Fruit fly (Drosophila melanogaster) whole organism, pupa: ENCODE results near the gene nompC.

ENCODE experiments used
- CG10348 ChIP-seq: fragments of 200-800 bp; sonication (Bioruptor generic); IDR thresholded peaks from 2 replicates; pipeline ENCODE4 v1.3.6; 2022; ENCODE audit warnings: missing biosample characterization, missing genetic modification characterization
- CG12605 ChIP-seq: fragments of 200-800 bp; sonication (Bioruptor generic); IDR thresholded peaks from 2 replicates; pipeline ENCODE4 v1.3.6; 2022; ENCODE audit warnings: missing biosample characterization, missing genetic modification characterization
- CG13204 ChIP-seq: fragments of 200-800 bp; sonication (Bioruptor generic); optimal IDR thresholded peaks from 2 replicates; lab custom pipeline; 2018; ENCODE audit warnings: missing biosample characterization, mild to moderate bottlenecking, missing genetic modification characterization, moderate library complexity
- CG14655 ChIP-seq: fragments of 200-800 bp; sonication (Bioruptor generic); optimal IDR thresholded peaks from 3 replicates; lab custom pipeline; 2017; ENCODE audit warnings: mild to moderate bottlenecking, missing biosample characterization, missing genetic modification reagents, missing genetic modification characterization
- CG15710 ChIP-seq: fragments of 200-800 bp; sonication (Bioruptor generic); optimal IDR thresholded peaks from 2 replicates; lab custom pipeline; 2018; ENCODE audit warnings: missing biosample characterization, mild to moderate bottlenecking, missing genetic modification characterization, moderate library complexity
- CG17806 ChIP-seq: fragments of 200-800 bp; sonication (Bioruptor generic); optimal IDR thresholded peaks from 2 replicates; lab custom pipeline; 2018; ENCODE audit warnings: missing biosample characterization, mild to moderate bottlenecking, missing genetic modification characterization, moderate library complexity
- CG32121 ChIP-seq: fragments of 200-800 bp; sonication (Bioruptor generic); IDR thresholded peaks from 2 replicates; pipeline ENCODE4 v1.3.6; 2022; ENCODE audit warnings: missing biosample characterization, missing genetic modification characterization
- CG34367 ChIP-seq: fragments of 200-800 bp; sonication (Bioruptor generic); optimal IDR thresholded peaks from 2 replicates; lab custom pipeline; 2018; ENCODE audit warnings: missing biosample characterization, mild to moderate bottlenecking, missing genetic modification characterization
- CG4496 ChIP-seq: fragments of 200-800 bp; sonication (Bioruptor generic); IDR thresholded peaks from 3 replicates; pipeline ENCODE4 v1.3.6; 2022; ENCODE audit warnings: missing biosample characterization, missing genetic modification characterization
- CG8159 ChIP-seq: fragments of 200-800 bp; sonication (Bioruptor generic); optimal IDR thresholded peaks from 3 replicates; lab custom pipeline; 2018; ENCODE audit warnings: missing biosample characterization, mild to moderate bottlenecking, missing genetic modification characterization, moderate library complexity
- CG8301 ChIP-seq: fragments of 200-800 bp; sonication (Bioruptor generic); optimal IDR thresholded peaks from 2 replicates; lab custom pipeline; 2018; ENCODE audit warnings: missing biosample characterization, mild to moderate bottlenecking, missing genetic modification characterization
- CG9948 ChIP-seq: fragments of 200-800 bp; sonication (Bioruptor generic); optimal IDR thresholded peaks from 2 replicates; lab custom pipeline; 2018; ENCODE audit warnings: missing biosample characterization, mild to moderate bottlenecking, missing genetic modification characterization, moderate library complexity
- D1 ChIP-seq: fragments of 200-800 bp; sonication (Bioruptor generic); optimal IDR thresholded peaks from 2 replicates; lab custom pipeline; 2018; ENCODE audit warnings: missing biosample characterization, mild to moderate bottlenecking, missing genetic modification characterization, moderate library complexity
- EcR ChIP-seq: fragments of 200-800 bp; sonication (Bioruptor generic); optimal IDR thresholded peaks from 3 replicates; lab custom pipeline; 2019; ENCODE audit warnings: missing biosample characterization, missing genetic modification characterization, mild to moderate bottlenecking, moderate library complexity, missing genetic modification reagents
- Ets98B ChIP-seq: fragments of 200-800 bp; sonication (Bioruptor generic); IDR thresholded peaks from 2 replicates; pipeline ENCODE4 v1.3.6; 2022; ENCODE audit warnings: missing biosample characterization, missing genetic modification characterization
- Pif1A ChIP-seq: fragments of 200-800 bp; sonication (Bioruptor generic); optimal IDR thresholded peaks from 3 replicates; lab custom pipeline; 2016; ENCODE audit warnings: missing biosample characterization, missing genetic modification characterization
- Pif1B ChIP-seq: fragments of 200-800 bp; sonication (Bioruptor generic); optimal IDR thresholded peaks from 3 replicates; lab custom pipeline; 2016; ENCODE audit warnings: missing biosample characterization, missing genetic modification characterization
- Snoo ChIP-seq: fragments of 200-800 bp; sonication (Bioruptor generic); optimal IDR thresholded peaks from 3 replicates; lab custom pipeline; 2017; ENCODE audit warnings: missing biosample characterization, mild to moderate bottlenecking, missing genetic modification characterization, inconsistent platforms
- fd96Ca ChIP-seq: fragments of 200-800 bp; sonication (Bioruptor generic); IDR thresholded peaks from 3 replicates; pipeline ENCODE4 v1.3.6; 2022; ENCODE audit warnings: missing biosample characterization, missing genetic modification characterization
- gl ChIP-seq: fragments of 200-800 bp; sonication (Bioruptor generic); optimal IDR thresholded peaks from 2 replicates; lab custom pipeline; 2018; ENCODE audit warnings: missing biosample characterization, mild to moderate bottlenecking, missing genetic modification characterization
- rn ChIP-seq: fragments of 200-800 bp; sonication (Bioruptor generic); IDR thresholded peaks from 2 replicates; pipeline ENCODE4 v1.3.6; 2022; ENCODE audit warnings: missing biosample characterization, missing genetic modification characterization

nompC gene

dm6 chr2L:5381305-5381973 lies 35.4 kb downstream of the nompC start:
- TF ChIP-seq EcR (GFP tag; lab: Kevin White, UChicago): no peak

dm6 chr2L:5386261-5386660 lies 40.3 kb downstream of the nompC start:
- no peak for TF ChIP-seq CG12605 (GFP tag; lab: Robert Waterston, UW)
- TF ChIP-seq rn (GFP tag; lab: Robert Waterston, UW): 0 out of 2 replicates have a peak, but pooled peaks have one; percentile 23
- TF ChIP-seq CG8159 (tag; lab: Kevin White, UChicago): peak; percentile 15
- TF ChIP-seq CG14655: peak; percentile 33
- TF ChIP-seq gl (tag; lab: Kevin White, UChicago): no peak
- no peak for TF ChIP-seq CG4496 (GFP tag; lab: Robert Waterston, UW)
- TF ChIP-seq CG15710 (tag; lab: Kevin White, UChicago): peak; percentile 2
- TF ChIP-seq D1 (tag; lab: Kevin White, UChicago): no peak
- no peak for TF ChIP-seq CG10348
- no peak for TF ChIP-seq fd96Ca
- TF ChIP-seq CG8301 (tag; lab: Kevin White, UChicago): no peak
- no peak for TF ChIP-seq Pif1A (GFP tag; lab: Kevin White, UChicago)
- no peak for TF ChIP-seq EcR (GFP tag; lab: Kevin White, UChicago)
- no peak for TF ChIP-seq CG34367 (tag; lab: Kevin White, UChicago)
- TF ChIP-seq CG13204: no peak
- TF ChIP-seq Pif1B (GFP tag; lab: Kevin White, UChicago): no peak
- TF ChIP-seq Snoo (tag; lab: Kevin White, UChicago): peak; percentile 29
- TF ChIP-seq Ets98B (GFP tag; lab: Robert Waterston, UW): peak; percentile 34; the same call in 1 of the 2 replicates
- no peak for TF ChIP-seq CG32121 (GFP tag; lab: Robert Waterston, UW)
- peak; percentile 2 for TF ChIP-seq CG9948 (tag; lab: Kevin White, UChicago)
- no peak for TF ChIP-seq CG17806 (tag; lab: Kevin White, UChicago)

dm6 chr2L:5393339-5393738 lies 47.3 kb downstream of the nompC start:
- TF ChIP-seq EcR (GFP tag; lab: Kevin White, UChicago) (no peak), CG8159 (tag; lab: Kevin White, UChicago) (peak; percentile 53), CG15710 (tag; lab: Kevin White, UChicago) (peak; percentile 43), Snoo (tag; lab: Kevin White, UChicago) (peak; percentile 44), CG9948 (tag; lab: Kevin White, UChicago) (peak; percentile 5), CG17806 (tag; lab: Kevin White, UChicago) (peak; percentile 22), CG10348 (no peak)

dm6 chr2L:5398375-5398774 lies 52.4 kb downstream of the nompC start:
- TF ChIP-seq CG8301 (tag; lab: Kevin White, UChicago) (peak; percentile 38), CG4496 (GFP tag; lab: Robert Waterston, UW) (peak; percentile 57; the same call in 1 of the 3 replicates), Snoo (tag; lab: Kevin White, UChicago) (no peak), gl (tag; lab: Kevin White, UChicago) (no peak), CG10348 (no peak), CG12605 (GFP tag; lab: Robert Waterston, UW) (no peak), Pif1B (GFP tag; lab: Kevin White, UChicago) (peak; percentile 13), CG34367 (tag; lab: Kevin White, UChicago) (peak; percentile 9), CG15710 (tag; lab: Kevin White, UChicago) (peak; percentile 40), EcR (GFP tag; lab: Kevin White, UChicago) (no peak), CG14655 (peak; percentile 53), rn (GFP tag; lab: Robert Waterston, UW) (no peak), Ets98B (GFP tag; lab: Robert Waterston, UW) (no peak), D1 (tag; lab: Kevin White, UChicago) (no peak), Pif1A (GFP tag; lab: Kevin White, UChicago) (peak; percentile 77), CG8159 (tag; lab: Kevin White, UChicago) (peak; percentile 41), CG9948 (tag; lab: Kevin White, UChicago) (peak; percentile 44), fd96Ca (peak; percentile 31; the same call in 1 of the 3 replicates), CG13204 (no peak), CG32121 (GFP tag; lab: Robert Waterston, UW) (no peak), CG17806 (tag; lab: Kevin White, UChicago) (peak; percentile 16)

dm6 chr2L:5401011-5401410 lies 55.0 kb downstream of the nompC start:
- TF ChIP-seq gl (tag; lab: Kevin White, UChicago) (no peak), CG14655 (no peak), CG8301 (tag; lab: Kevin White, UChicago) (no peak), CG32121 (GFP tag; lab: Robert Waterston, UW) (no peak), CG10348 (no peak), CG13204 (no peak), rn (GFP tag; lab: Robert Waterston, UW) (no peak), fd96Ca (no peak), CG9948 (tag; lab: Kevin White, UChicago) (no peak), CG12605 (GFP tag; lab: Robert Waterston, UW) (no peak), Pif1A (GFP tag; lab: Kevin White, UChicago) (no peak), Pif1B (GFP tag; lab: Kevin White, UChicago) (no peak), CG4496 (GFP tag; lab: Robert Waterston, UW) (no peak), Snoo (tag; lab: Kevin White, UChicago) (no peak), CG34367 (tag; lab: Kevin White, UChicago) (no peak), CG15710 (tag; lab: Kevin White, UChicago) (no peak)
